Fruit fly (Drosophila melanogaster) whole organism, embryonic: ENCODE data around the gene CG4658.

ENCODE experiments used
- CG11456 ChIP-seq: fragments of 200-800 bp; sonication (Bioruptor generic); IDR thresholded peaks from 3 replicates; pipeline ENCODE4 v1.3.6; 2022; ENCODE audit warnings: missing biosample characterization, missing genetic modification characterization
- CG17186 ChIP-seq: fragments of 200-800 bp; sonication (Bioruptor generic); optimal IDR thresholded peaks from 3 replicates; lab custom pipeline; 2017; ENCODE audit warnings: missing biosample characterization, missing genetic modification reagents, missing genetic modification characterization
- CG17829 ChIP-seq: fragments of 200-800 bp; optimal IDR thresholded peaks from 2 replicates; lab custom pipeline; 2019; ENCODE audit warnings: missing biosample characterization, mild to moderate bottlenecking, missing genetic modification characterization, moderate library complexity
- CG2875 ChIP-seq: fragments of 200-800 bp; sonication (Bioruptor generic); optimal IDR thresholded peaks from 2 replicates; lab custom pipeline; 2017; ENCODE audit warnings: missing biosample characterization, mild to moderate bottlenecking, missing genetic modification characterization, missing genetic modification reagents
- CG32772 ChIP-seq: fragments of 200-800 bp; sonication (Bioruptor generic); IDR thresholded peaks from 2 replicates; pipeline ENCODE4 v1.3.6; 2022; ENCODE audit warnings: missing biosample characterization, missing genetic modification characterization
- CG4730 ChIP-seq: fragments of 200-800 bp; sonication (Bioruptor generic); IDR thresholded peaks from 2 replicates; pipeline ENCODE4 v1.3.6; 2022; ENCODE audit warnings: missing biosample characterization, missing genetic modification characterization
- CG5180 ChIP-seq: fragments of 200-800 bp; sonication (Bioruptor generic); optimal IDR thresholded peaks from 3 replicates; lab custom pipeline; 2017; ENCODE audit warnings: missing biosample characterization, missing genetic modification characterization, mild to moderate bottlenecking, moderate library complexity, missing genetic modification reagents
- CG7556 ChIP-seq: fragments of 200-800 bp; sonication (Bioruptor generic); optimal IDR thresholded peaks from 2 replicates; lab custom pipeline; 2017; ENCODE audit warnings: missing biosample characterization, mild to moderate bottlenecking, missing genetic modification characterization
- Ravus ChIP-seq: fragments of 200-800 bp; sonication (Bioruptor generic); IDR thresholded peaks from 2 replicates; pipeline ENCODE4 v1.3.6; 2022; ENCODE audit warnings: missing biosample characterization, missing genetic modification characterization
- Sox102F ChIP-seq: fragments of 200-800 bp; sonication (Bioruptor generic); optimal IDR thresholded peaks from 2 replicates; lab custom pipeline; 2018; ENCODE audit warnings: missing biosample characterization, mild to moderate bottlenecking, missing genetic modification characterization, moderate library complexity
- dmrt99B ChIP-seq: fragments of 200-800 bp; sonication (Bioruptor generic); optimal IDR thresholded peaks from 2 replicates; lab custom pipeline; 2018; ENCODE audit warnings: missing biosample characterization, mild to moderate bottlenecking, missing genetic modification characterization, moderate library complexity
- sna ChIP-seq: fragments of 200-800 bp; sonication (Bioruptor generic); IDR thresholded peaks from 2 replicates; pipeline ENCODE4 v1.3.6; 2022; ENCODE audit warnings: missing biosample characterization, missing genetic modification characterization; ENCODE audit not compliant: partially characterized antibody
- unc-4 ChIP-seq: fragments of 200-800 bp; sonication (Bioruptor generic); IDR thresholded peaks from 2 replicates; pipeline ENCODE4 v1.3.6; 2022; ENCODE audit warnings: missing biosample characterization, missing genetic modification characterization; ENCODE audit not compliant: partially characterized antibody

DNA sequence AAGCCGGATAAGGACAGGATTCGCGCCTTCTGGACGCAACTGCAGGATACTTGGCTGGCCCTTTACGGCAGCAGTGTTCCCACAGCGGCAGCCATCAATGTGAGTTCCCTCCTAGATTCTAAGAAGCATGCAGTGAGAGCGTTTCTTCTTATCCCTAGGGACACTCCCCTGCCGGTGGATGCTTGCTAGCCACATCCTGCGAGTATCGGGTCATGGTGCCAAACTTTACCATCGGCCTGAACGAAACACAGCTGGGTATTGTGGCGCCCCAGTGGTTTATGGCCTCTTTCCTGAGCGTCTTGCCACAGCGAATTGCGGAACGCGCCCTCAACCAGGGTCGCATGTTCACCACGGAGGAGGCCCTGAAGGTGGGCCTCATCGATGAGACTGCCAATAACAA, 37.7 kb upstream of the CG4658 start:
- TF ChIP-seq dmrt99B (tag; lab: Kevin White, UChicago) (no peak), unc-4 (GFP tag; lab: Robert Waterston, UW) (no peak), CG17186 (GFP tag; lab: Kevin White, UChicago) (no peak), Ravus (GFP tag; lab: Robert Waterston, UW) (no peak), CG32772 (GFP tag; lab: Robert Waterston, UW) (no peak), CG17829 (tag; lab: Kevin White, UChicago) (no peak), Sox102F (GFP tag; lab: Kevin White, UChicago) (no peak), CG4730 (GFP tag; lab: Robert Waterston, UW) (no peak), CG7556 (GFP tag; lab: Kevin White, UChicago) (no peak), sna (GFP tag; lab: Robert Waterston, UW) (no peak), CG11456 (GFP tag; lab: Robert Waterston, UW) (no peak), CG2875 (GFP tag; lab: Kevin White, UChicago) (no peak), CG5180 (GFP tag; lab: Kevin White, UChicago) (no peak)
